Fruit fly (Drosophila melanogaster) whole organism, embryonic: ENCODE measurements around the gene CG5608.

ENCODE experiments used
- CG10147 ChIP-seq: fragments of 200-800 bp; sonication (Bioruptor generic); optimal IDR thresholded peaks from 2 replicates; lab custom pipeline; 2019; ENCODE audit warnings: missing biosample characterization, mild to moderate bottlenecking, missing genetic modification characterization, moderate library complexity
- CG10321 ChIP-seq: fragments of 200-800 bp; sonication (Bioruptor generic); IDR thresholded peaks from 2 replicates; pipeline ENCODE4 v1.3.6; 2022; ENCODE audit warnings: missing biosample characterization, missing genetic modification characterization
- CG10654 ChIP-seq: fragments of 200-800 bp; sonication (Bioruptor generic); optimal IDR thresholded peaks from 2 replicates; lab custom pipeline; 2016; ENCODE audit warnings: missing biosample characterization, missing genetic modification characterization
- CG11247 ChIP-seq: fragments of 200-800 bp; sonication (Bioruptor generic); IDR thresholded peaks from 2 replicates; pipeline ENCODE4 v1.3.6; 2022; ENCODE audit warnings: missing biosample characterization, missing genetic modification characterization
- CG12104 ChIP-seq: fragments of 200-800 bp; sonication (Bioruptor generic); optimal IDR thresholded peaks from 3 replicates; lab custom pipeline; 2016; ENCODE audit warnings: missing biosample characterization, missing genetic modification characterization
- CG1233 ChIP-seq: fragments of 200-800 bp; sonication (Bioruptor generic); optimal IDR thresholded peaks from 4 replicates; lab custom pipeline; 2018; ENCODE audit warnings: missing biosample characterization, mild to moderate bottlenecking, missing genetic modification characterization
- CG12659 ChIP-seq: fragments of 200-800 bp; sonication (Bioruptor generic); optimal IDR thresholded peaks from 3 replicates; lab custom pipeline; 2017; ENCODE audit warnings: mild to moderate bottlenecking, missing biosample characterization, missing genetic modification reagents, missing genetic modification characterization
- CG13775 ChIP-seq: fragments of 200-800 bp; sonication (Bioruptor generic); optimal IDR thresholded peaks from 3 replicates; lab custom pipeline; 2017; ENCODE audit warnings: missing biosample characterization, mild to moderate bottlenecking, missing genetic modification characterization
- CG15011 ChIP-seq: fragments of 200-800 bp; sonication (Bioruptor generic); optimal IDR thresholded peaks from 3 replicates; lab custom pipeline; 2018; ENCODE audit warnings: missing biosample characterization, mild to moderate bottlenecking, missing genetic modification characterization
- CG1602 ChIP-seq: fragments of 200-800 bp; sonication (Bioruptor generic); optimal IDR thresholded peaks from 3 replicates; lab custom pipeline; 2016; ENCODE audit warnings: missing biosample characterization, missing genetic modification characterization
- CG17361 ChIP-seq: fragments of 200-800 bp; sonication (Bioruptor generic); IDR thresholded peaks from 3 replicates; pipeline ENCODE4 v1.3.6; 2022; ENCODE audit warnings: missing biosample characterization, missing genetic modification characterization
- CG2712 ChIP-seq: fragments of 200-800 bp; optimal IDR thresholded peaks from 3 replicates; lab custom pipeline; 2019; ENCODE audit warnings: missing biosample characterization, mild to moderate bottlenecking, missing genetic modification characterization, moderate library complexity
- CG3065 ChIP-seq: fragments of 200-800 bp; sonication (Bioruptor generic); optimal IDR thresholded peaks from 2 replicates; lab custom pipeline; 2016; ENCODE audit warnings: missing biosample characterization, missing genetic modification characterization
- CG42726 ChIP-seq: fragments of 200-800 bp; sonication (Bioruptor generic); IDR thresholded peaks from 2 replicates; pipeline ENCODE4 v1.3.6; 2022; ENCODE audit warnings: missing biosample characterization, missing genetic modification characterization; ENCODE audit not compliant: partially characterized antibody
- CG4617 ChIP-seq: fragments of 200-800 bp; sonication (Bioruptor generic); optimal IDR thresholded peaks from 3 replicates; lab custom pipeline; 2016; ENCODE audit warnings: missing biosample characterization, missing genetic modification characterization, borderline replicate concordance
- CG5953 ChIP-seq: fragments of 200-800 bp; sonication (Bioruptor generic); IDR thresholded peaks from 2 replicates; pipeline ENCODE4 v1.3.6; 2022; ENCODE audit warnings: missing biosample characterization, missing genetic modification characterization
- CG6683 ChIP-seq: fragments of 200-800 bp; sonication (Bioruptor generic); optimal IDR thresholded peaks from 2 replicates; lab custom pipeline; 2017; ENCODE audit warnings: missing biosample characterization, mild to moderate bottlenecking, missing genetic modification characterization, missing genetic modification reagents
- CG7556 ChIP-seq: fragments of 200-800 bp; sonication (Bioruptor generic); optimal IDR thresholded peaks from 2 replicates; lab custom pipeline; 2017; ENCODE audit warnings: missing biosample characterization, mild to moderate bottlenecking, missing genetic modification characterization
- CG7745 ChIP-seq: fragments of 200-800 bp; sonication (Bioruptor generic); optimal IDR thresholded peaks from 2 replicates; lab custom pipeline; 2018; ENCODE audit warnings: missing biosample characterization, mild to moderate bottlenecking, missing genetic modification characterization, moderate library complexity
- CG8089 ChIP-seq: fragments of 200-800 bp; sonication (Bioruptor generic); optimal IDR thresholded peaks from 3 replicates; lab custom pipeline; 2016; ENCODE audit warnings: missing biosample characterization, missing genetic modification characterization
- CG8765 ChIP-seq: fragments of 200-800 bp; sonication (Bioruptor generic); IDR thresholded peaks from 2 replicates; pipeline ENCODE4 v1.3.6; 2022; ENCODE audit warnings: missing biosample characterization, missing genetic modification characterization
- CG9797 ChIP-seq: fragments of 200-800 bp; sonication (Bioruptor generic); optimal IDR thresholded peaks from 3 replicates; lab custom pipeline; 2018; ENCODE audit warnings: missing biosample characterization, mild to moderate bottlenecking, missing genetic modification characterization
- CkIIα-i1 ChIP-seq: fragments of 200-800 bp; sonication (Bioruptor generic); IDR thresholded peaks from 2 replicates; pipeline ENCODE4 v1.3.6; 2022; ENCODE audit warnings: missing biosample characterization, missing genetic modification characterization
- CoRest ChIP-seq: fragments of 200-800 bp; sonication (Bioruptor generic); optimal IDR thresholded peaks from 3 replicates; lab custom pipeline; 2018; ENCODE audit warnings: missing biosample characterization, mild to moderate bottlenecking, missing genetic modification characterization, moderate library complexity
- CrebB ChIP-seq: fragments of 200-800 bp; sonication (Bioruptor generic); optimal IDR thresholded peaks from 3 replicates; lab custom pipeline; 2018; ENCODE audit warnings: missing biosample characterization, mild to moderate bottlenecking, missing genetic modification characterization
- Dll ChIP-seq: fragments of 200-800 bp; sonication (Bioruptor generic); IDR thresholded peaks from 4 replicates; pipeline ENCODE4 v1.3.6; 2022; ENCODE audit warnings: missing biosample characterization, missing genetic modification characterization; ENCODE audit not compliant: partially characterized antibody
- Dref ChIP-seq: fragments of 200-800 bp; sonication (Bioruptor generic); IDR thresholded peaks from 2 replicates; pipeline ENCODE4 v1.3.6; 2022; ENCODE audit warnings: missing biosample characterization, missing genetic modification characterization
- Fer2 ChIP-seq: fragments of 200-800 bp; sonication (Bioruptor generic); optimal IDR thresholded peaks from 2 replicates; lab custom pipeline; 2018; ENCODE audit warnings: missing biosample characterization, mild to moderate bottlenecking, missing genetic modification characterization, moderate library complexity
- GATAe ChIP-seq: fragments of 200-800 bp; sonication (Bioruptor generic); conservative IDR thresholded peaks from 2 replicates; pipeline ENCODE4 v1.3.6; 2022; ENCODE audit warnings: missing biosample characterization, missing genetic modification characterization
- Gug ChIP-seq: fragments of 200-800 bp; sonication (Bioruptor generic); IDR thresholded peaks from 4 replicates; pipeline ENCODE4 v1.3.6; 2022; ENCODE audit warnings: missing biosample characterization, missing genetic modification characterization
- H2.0 ChIP-seq: fragments of 200-800 bp; sonication (Bioruptor generic); IDR thresholded peaks from 2 replicates; pipeline ENCODE4 v1.3.6; 2022; ENCODE audit warnings: missing biosample characterization, missing genetic modification characterization
- Hr51 ChIP-seq, 2 experiments: fragments of 200-800 bp; sonication (Bioruptor generic); optimal IDR thresholded peaks; 2 replicates in 1 of 2; 3 replicates in 1 of 2; lab custom pipeline; 2016 to 2018; ENCODE audit warnings: missing biosample characterization in 2 of 2, missing genetic modification characterization in 2 of 2, mild to moderate bottlenecking in 1 of 2, moderate library complexity in 1 of 2
- MTF-1 ChIP-seq: fragments of 200-800 bp; sonication (Bioruptor generic); optimal IDR thresholded peaks from 2 replicates; lab custom pipeline; 2018; ENCODE audit warnings: missing biosample characterization, mild to moderate bottlenecking, missing genetic modification characterization, borderline replicate concordance
- Poxn ChIP-seq: fragments of 200-800 bp; sonication (Bioruptor generic); IDR thresholded peaks from 2 replicates; pipeline ENCODE4 v1.3.6; 2022; ENCODE audit warnings: missing biosample characterization, missing genetic modification characterization
- abd-A ChIP-seq: fragments of 200-800 bp; sonication (Bioruptor generic); optimal IDR thresholded peaks from 3 replicates; lab custom pipeline; 2019; ENCODE audit warnings: missing biosample characterization, mild to moderate bottlenecking, missing genetic modification characterization, moderate library complexity
- ac ChIP-seq: fragments of 200-800 bp; sonication (Bioruptor generic); optimal IDR thresholded peaks from 3 replicates; lab custom pipeline; 2017; ENCODE audit warnings: missing biosample characterization, mild to moderate bottlenecking, missing genetic modification characterization
- bbx ChIP-seq: fragments of 200-800 bp; sonication (Bioruptor generic); IDR thresholded peaks from 2 replicates; pipeline ENCODE4 v1.3.6; 2022; ENCODE audit warnings: missing biosample characterization, missing genetic modification characterization; ENCODE audit not compliant: partially characterized antibody
- caup ChIP-seq: fragments of 200-800 bp; sonication (Bioruptor generic); optimal IDR thresholded peaks from 3 replicates; lab custom pipeline; 2017; ENCODE audit warnings: missing biosample characterization, mild to moderate bottlenecking, missing genetic modification characterization, moderate library complexity; ENCODE audit not compliant: severe bottlenecking
- dimm ChIP-seq: fragments of 200-800 bp; sonication (Bioruptor generic); IDR thresholded peaks from 2 replicates; pipeline ENCODE4 v1.3.6; 2022; ENCODE audit warnings: missing biosample characterization, missing genetic modification characterization
- fd96Cb ChIP-seq: fragments of 200-800 bp; sonication (Bioruptor generic); optimal IDR thresholded peaks from 2 replicates; lab custom pipeline; 2018; ENCODE audit warnings: missing biosample characterization, mild to moderate bottlenecking, missing genetic modification characterization, moderate library complexity
- grn ChIP-seq: fragments of 200-800 bp; sonication (Bioruptor generic); optimal IDR thresholded peaks from 3 replicates; lab custom pipeline; 2017; ENCODE audit warnings: missing biosample characterization, missing genetic modification characterization
- gt ChIP-seq: fragments of 200-800 bp; sonication (Bioruptor generic); IDR thresholded peaks from 2 replicates; pipeline ENCODE4 v1.3.6; 2022; ENCODE audit warnings: missing biosample characterization, missing genetic modification characterization
- nerfin-2 ChIP-seq: fragments of 200-800 bp; sonication (Bioruptor generic); IDR thresholded peaks from 2 replicates; pipeline ENCODE4 v1.3.6; 2022; ENCODE audit warnings: missing biosample characterization, missing genetic modification characterization; ENCODE audit not compliant: partially characterized antibody
- oc ChIP-seq: fragments of 200-800 bp; sonication (Bioruptor generic); optimal IDR thresholded peaks from 2 replicates; lab custom pipeline; 2018; ENCODE audit warnings: missing biosample characterization, mild to moderate bottlenecking, missing genetic modification characterization, moderate library complexity
- org-1 ChIP-seq: fragments of 200-800 bp; sonication (Bioruptor generic); optimal IDR thresholded peaks from 2 replicates; lab custom pipeline; 2017; ENCODE audit warnings: missing biosample characterization, missing genetic modification characterization
- run ChIP-seq: fragments of 200-800 bp; sonication (Bioruptor generic); optimal IDR thresholded peaks from 3 replicates; lab custom pipeline; 2018; ENCODE audit warnings: missing biosample characterization, mild to moderate bottlenecking, missing genetic modification characterization
- schlank ChIP-seq: fragments of 200-800 bp; sonication (Bioruptor generic); optimal IDR thresholded peaks from 2 replicates; lab custom pipeline; 2018; ENCODE audit warnings: missing biosample characterization, mild to moderate bottlenecking, missing genetic modification characterization
- seq ChIP-seq: fragments of 200-800 bp; sonication (Bioruptor generic); IDR thresholded peaks from 2 replicates; pipeline ENCODE4 v1.3.6; 2022; ENCODE audit warnings: missing biosample characterization, missing genetic modification characterization
- unc-4 ChIP-seq: fragments of 200-800 bp; sonication (Bioruptor generic); IDR thresholded peaks from 2 replicates; pipeline ENCODE4 v1.3.6; 2022; ENCODE audit warnings: missing biosample characterization, missing genetic modification characterization; ENCODE audit not compliant: partially characterized antibody

The CG5608 gene

DNA sequence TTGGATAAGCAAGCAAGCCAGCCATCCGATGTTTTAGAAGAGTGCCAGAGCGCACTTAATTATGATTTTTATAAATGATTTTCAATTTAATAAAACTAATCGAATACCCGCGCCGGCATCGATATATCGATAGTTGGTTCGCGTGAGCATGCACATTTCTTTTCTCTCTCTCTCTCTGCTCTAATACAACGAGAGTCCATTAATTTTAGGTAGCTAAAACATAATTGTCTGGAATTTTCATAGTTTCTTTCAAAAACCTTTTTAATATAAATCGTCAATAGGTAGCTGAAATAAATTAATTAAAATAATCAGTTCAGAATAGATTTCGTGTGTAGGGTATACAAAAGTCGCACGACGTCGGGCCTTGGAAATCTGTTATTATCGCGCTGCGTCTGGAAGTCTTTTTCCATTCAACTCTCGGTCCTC is 16.2 kb downstream of the CG5608 start, which contains the start of gene CG18549 (continued):
- TF ChIP-seq Fer2 (tag; lab: Kevin White, UChicago) (peak; percentile 99), CG1233 (GFP tag; lab: Kevin White, UChicago) (peak; percentile 100), CG10321 (GFP tag; lab: Robert Waterston, UW) (peak; percentile 91), CG15011 (GFP tag; lab: Kevin White, UChicago) (peak; percentile 99), CoRest (peak; percentile 100), run (tag; lab: Kevin White, UChicago) (peak; percentile 100), Hr51 (GFP tag; optimal IDR thresholded peaks at IDR 0.05; lab: Kevin White, UChicago) (peak; percentile 99 to 100), seq (GFP tag; lab: Robert Waterston, UW) (peak; percentile 100), H2.0 (GFP tag; lab: Robert Waterston, UW) (peak; percentile 100), Gug (GFP tag; lab: Robert Waterston, UW) (peak; percentile 99), CG17361 (GFP tag; lab: Robert Waterston, UW) (peak; percentile 100), unc-4 (peak; percentile 81), CG2712 (tag; lab: Kevin White, UChicago) (peak; percentile 100), dimm (GFP tag; lab: Robert Waterston, UW) (peak; percentile 99), CG10147 (GFP tag; lab: Kevin White, UChicago) (peak; percentile 100), CG6683 (GFP tag; lab: Kevin White, UChicago) (peak; percentile 99), CkIIα-i1 (peak; percentile 98), Poxn (peak; percentile 98), fd96Cb (tag; lab: Kevin White, UChicago) (peak; percentile 100), bbx (GFP tag; lab: Robert Waterston, UW) (peak; percentile 76), CG7556 (GFP tag; lab: Kevin White, UChicago) (peak; percentile 100), grn (GFP tag; lab: Kevin White, UChicago) (peak; percentile 97), CG42726 (GFP tag; lab: Robert Waterston, UW) (peak; percentile 5; the same call in 1 of the 2 replicates), org-1 (GFP tag; lab: Kevin White, UChicago) (peak; percentile 99), CrebB (tag; lab: Kevin White, UChicago) (peak; percentile 100), CG11247 (GFP tag; lab: Robert Waterston, UW) (peak; percentile 100), CG10654 (GFP tag; lab: Kevin White, UChicago) (peak; percentile 100), Dref (GFP tag; lab: Robert Waterston, UW) (peak; percentile 82), GATAe (GFP tag; lab: Robert Waterston, UW) (peak; percentile 99), CG12659 (GFP tag; lab: Kevin White, UChicago) (peak; percentile 100), caup (GFP tag; lab: Kevin White, UChicago) (peak; percentile 100), CG4617 (peak; percentile 99), CG8765 (GFP tag; lab: Robert Waterston, UW) (peak; percentile 98), MTF-1 (GFP tag; lab: Kevin White, UChicago) (peak; percentile 99), CG5953 (peak; percentile 100), Dll (GFP tag; lab: Robert Waterston, UW) (peak; percentile 90), CG12104 (GFP tag; lab: Kevin White, UChicago) (peak; percentile 100), schlank (tag; lab: Kevin White, UChicago) (peak; percentile 99), abd-A (peak; percentile 99), CG8089 (GFP tag; lab: Kevin White, UChicago) (peak; percentile 99), CG13775 (GFP tag; lab: Kevin White, UChicago) (peak; percentile 99), CG1602 (GFP tag; lab: Kevin White, UChicago) (peak; percentile 100), oc (tag; lab: Kevin White, UChicago) (peak; percentile 100), CG3065 (GFP tag; lab: Kevin White, UChicago) (peak; percentile 99), ac (GFP tag; lab: Kevin White, UChicago) (peak; percentile 98), gt (GFP tag; lab: Robert Waterston, UW) (peak; percentile 99), CG7745 (tag; lab: Kevin White, UChicago) (peak; percentile 98), CG9797 (GFP tag; lab: Kevin White, UChicago) (peak; percentile 80), nerfin-2 (GFP tag; lab: Robert Waterston, UW) (peak; percentile 64; the same call in 1 of the 2 replicates)
